Fruit fly (Drosophila melanogaster): Measurements from ENCODE around the gene CG42526.

The CG42526 gene

DNA sequence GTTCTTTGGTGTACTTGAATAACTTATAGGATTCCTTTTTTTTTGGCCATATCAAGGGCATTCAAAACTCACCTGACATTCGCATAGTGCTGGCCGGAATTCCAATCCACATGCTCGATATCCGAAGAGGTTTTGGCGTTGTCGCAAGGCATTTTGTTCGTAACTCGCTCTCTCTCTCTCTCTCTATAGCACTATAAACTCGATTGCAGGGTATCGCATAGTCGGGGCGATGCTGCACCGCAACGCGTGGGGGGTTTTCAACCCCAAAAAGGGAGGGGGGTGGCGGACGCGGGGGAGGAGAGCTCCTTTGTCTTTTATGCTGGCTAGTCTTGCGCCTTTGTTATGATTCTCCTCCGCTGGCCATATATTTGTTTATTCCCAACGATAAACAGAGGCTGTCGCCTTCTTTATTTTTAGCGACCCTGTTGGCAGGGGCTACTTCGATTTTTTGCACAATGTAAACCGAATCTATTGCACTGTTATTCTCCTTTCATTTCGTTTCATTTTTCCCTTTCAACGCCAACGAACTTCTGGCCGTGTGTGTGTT, 36.7 kb downstream of the CG42526 start:
- TF ChIP-seq salr (GFP tag; optimal IDR thresholded peaks at IDR 0.05), result peak in 1 of 2 experiments; percentile 12
- no peak for TF ChIP-seq CG9139 (GFP tag; optimal IDR thresholded peaks at IDR 0.05)
- peak; percentile 5 for TF ChIP-seq CG6808 (GFP tag; optimal IDR thresholded peaks at IDR 0.05)
- no peak for TF ChIP-seq dac (GFP tag; optimal IDR thresholded peaks at IDR 0.05)
- no peak for TF ChIP-seq Hr4 (GFP tag; optimal IDR thresholded peaks at IDR 0.05)
- TF ChIP-seq vri (GFP tag; optimal IDR thresholded peaks at IDR 0.05), result no peak
- no peak for TF ChIP-seq pdm3 (GFP tag; optimal IDR thresholded peaks at IDR 0.05)
- TF ChIP-seq Sox14 (GFP tag; optimal IDR thresholded peaks at IDR 0.05), result peak; percentile 19
- no peak for TF ChIP-seq svp (GFP tag)
- no peak for TF ChIP-seq Blimp-1 (GFP tag; optimal IDR thresholded peaks at IDR 0.05)
- TF ChIP-seq CG3032 (tag; optimal IDR thresholded peaks at IDR 0.05), result peak; percentile 39
- TF ChIP-seq CG8632 (GFP tag; optimal IDR thresholded peaks at IDR 0.05), result no peak
- no peak for TF ChIP-seq fd85E (GFP tag; optimal IDR thresholded peaks at IDR 0.05)
- TF ChIP-seq CG31627 (GFP tag; optimal IDR thresholded peaks at IDR 0.05), result no peak
- peak; percentile 57 for TF ChIP-seq CG3919 (GFP tag; optimal IDR thresholded peaks at IDR 0.05)
- TF ChIP-seq fd59A (GFP tag; optimal IDR thresholded peaks at IDR 0.05), result no peak
- no peak for TF ChIP-seq fkh (GFP tag; optimal IDR thresholded peaks at IDR 0.05)
- no peak for TF ChIP-seq CG8319 (GFP tag; optimal IDR thresholded peaks at IDR 0.05)
- TF ChIP-seq CG6276 (GFP tag; optimal IDR thresholded peaks at IDR 0.05), result no peak
- TF ChIP-seq OdsH (GFP tag; optimal IDR thresholded peaks at IDR 0.05), result peak; percentile 21
- no peak for TF ChIP-seq Gug (GFP tag; IDR thresholded peaks at IDR 0.05)
- peak; percentile 50 for TF ChIP-seq Eip78C (GFP tag)
- TF ChIP-seq Sox102F (GFP tag; optimal IDR thresholded peaks at IDR 0.05), result no peak
- no peak for TF ChIP-seq dsx (GFP tag; optimal IDR thresholded peaks at IDR 0.05; ENCODE audit: poor library complexity, severe bottlenecking)
- no peak for TF ChIP-seq CG10631 (GFP tag; optimal IDR thresholded peaks at IDR 0.05)
- no peak for TF ChIP-seq acj6 (GFP tag; optimal IDR thresholded peaks at IDR 0.05)
- no peak for TF ChIP-seq CG6854 (GFP tag; optimal IDR thresholded peaks at IDR 0.05)
- TF ChIP-seq lz (GFP tag; optimal IDR thresholded peaks at IDR 0.05), result no peak
- no peak for TF ChIP-seq CG32006 (GFP tag; optimal IDR thresholded peaks at IDR 0.05)
- no peak for TF ChIP-seq Met (GFP tag; optimal IDR thresholded peaks at IDR 0.05)
- TF ChIP-seq achi (GFP tag; optimal IDR thresholded peaks at IDR 0.05), result no peak
- TF ChIP-seq CG4318 (GFP tag; optimal IDR thresholded peaks at IDR 0.05), result no peak
- no peak for TF ChIP-seq Smox (GFP tag; optimal IDR thresholded peaks at IDR 0.05)
- peak; percentile 3 for TF ChIP-seq CG11902 (GFP tag; optimal IDR thresholded peaks at IDR 0.05)
- TF ChIP-seq Eip75B (GFP tag; optimal IDR thresholded peaks at IDR 0.05), result no peak
- TF ChIP-seq CG8119 (GFP tag; IDR thresholded peaks at IDR 0.05), result 0 out of 3 replicates have a peak, but pooled peaks have one; percentile 25
- TF ChIP-seq eg (GFP tag; IDR thresholded peaks at IDR 0.05), result no peak; the same call in 1 of the 3 replicates
- TF ChIP-seq CG11762 (GFP tag; optimal IDR thresholded peaks at IDR 0.05; ENCODE audit: insufficient read depth), result no peak
- peak; percentile 16 for TF ChIP-seq cyc (GFP tag; optimal IDR thresholded peaks at IDR 0.05)
- TF ChIP-seq Sox15 (GFP tag; optimal IDR thresholded peaks at IDR 0.05), result no peak
- TF ChIP-seq CG15336 (GFP tag; IDR thresholded peaks at IDR 0.05), result no peak
- peak; percentile 8 for TF ChIP-seq Ets96B (tag; optimal IDR thresholded peaks at IDR 0.05)
- TF ChIP-seq CG7368 (GFP tag; optimal IDR thresholded peaks at IDR 0.05), result peak; percentile 11
- no peak for TF ChIP-seq Lpt (GFP tag; optimal IDR thresholded peaks at IDR 0.05)
- TF ChIP-seq Hr38 (GFP tag; optimal IDR thresholded peaks at IDR 0.05), result no peak
- peak; percentile 14 for TF ChIP-seq spab (GFP tag; optimal IDR thresholded peaks at IDR 0.05)
- TF ChIP-seq CG10669 (GFP tag; optimal IDR thresholded peaks at IDR 0.05), result peak; percentile 21
- no peak for TF ChIP-seq CG16779 (tag; optimal IDR thresholded peaks at IDR 0.05)
- peak; percentile 24 to 25 for TF ChIP-seq ss (GFP tag; optimal IDR thresholded peaks at IDR 0.05)
- TF ChIP-seq CG6163 (GFP tag; IDR thresholded peaks at IDR 0.05), result peak; percentile 31; the same call in 1 of the 3 replicates
- no peak for TF ChIP-seq Hr39 (GFP tag; optimal IDR thresholded peaks at IDR 0.05)
- TF ChIP-seq CG34406 (GFP tag; optimal IDR thresholded peaks at IDR 0.05), result no peak

All from whole organism, prepupa.